Fruit fly (Drosophila melanogaster) whole organism, embryonic: ENCODE data around the gene TfIIS.

ENCODE experiments used
- CG1602 ChIP-seq: fragments of 200-800 bp; sonication (Bioruptor generic); optimal IDR thresholded peaks from 3 replicates; lab custom pipeline; 2016; ENCODE audit warnings: missing biosample characterization, missing genetic modification characterization
- CG9727 ChIP-seq: fragments of 200-800 bp; sonication (Bioruptor generic); optimal IDR thresholded peaks from 3 replicates; lab custom pipeline; 2017; ENCODE audit warnings: missing biosample characterization, mild to moderate bottlenecking, missing genetic modification characterization
- D19A ChIP-seq: fragments of 200-800 bp; optimal IDR thresholded peaks from 3 replicates; lab custom pipeline; 2019; ENCODE audit warnings: missing biosample characterization, mild to moderate bottlenecking, missing genetic modification characterization, moderate library complexity
- Dfd ChIP-seq, 2 experiments: fragments of >200 bp; optimal IDR thresholded peaks; 2 replicates each; lab custom pipeline; 2017; ENCODE audit warnings: missing biosample characterization in 2 of 2, missing genetic modification characterization in 2 of 2
- odd ChIP-seq: fragments of 200-800 bp; sonication (Bioruptor generic); optimal IDR thresholded peaks from 2 replicates; lab custom pipeline; 2017; ENCODE audit warnings: missing biosample characterization, mild to moderate bottlenecking, missing genetic modification characterization
- shn ChIP-seq: fragments of 200-800 bp; sonication (Bioruptor generic); optimal IDR thresholded peaks from 3 replicates; lab custom pipeline; 2016; ENCODE audit warnings: missing biosample characterization, missing genetic modification characterization
- usp ChIP-seq: fragments of >200 bp; optimal IDR thresholded peaks from 2 replicates; lab custom pipeline; 2017; ENCODE audit warnings: missing biosample characterization, missing genetic modification characterization

DNA sequence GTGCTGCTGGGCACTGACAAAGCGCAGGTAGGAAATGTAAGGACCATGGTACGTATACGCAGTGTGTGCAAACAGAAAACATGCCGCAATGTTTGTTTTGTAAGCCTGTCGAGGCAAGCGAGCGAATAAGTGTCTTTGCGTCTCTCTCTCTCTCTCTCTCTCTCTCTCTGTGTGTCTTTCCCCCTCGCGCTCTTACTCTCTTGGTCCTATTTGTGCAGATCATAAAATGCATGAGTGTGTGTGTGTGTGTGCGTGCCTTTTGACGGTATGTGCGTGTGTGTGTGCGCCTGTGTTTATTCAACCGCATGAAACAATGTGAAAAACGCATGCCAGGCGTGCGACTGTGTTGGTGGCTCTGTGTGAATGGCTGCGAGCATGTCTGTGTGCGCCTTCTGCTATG is 47.0 kb downstream of the TfIIS start:
- TF ChIP-seq D19A (no peak), usp (GFP tag; lab: Kevin White, UChicago) (no peak), shn (GFP tag; lab: Kevin White, UChicago) (no peak), CG1602 (GFP tag; lab: Kevin White, UChicago) (no peak), CG9727 (no peak), odd (GFP tag; lab: Kevin White, UChicago) (no peak), Dfd (GFP tag; optimal IDR thresholded peaks at IDR 0.05; lab: Kevin White, UChicago) (no peak)
